Worm (Caenorhabditis elegans): ENCODE data around the gene rfc-1.

DNA sequence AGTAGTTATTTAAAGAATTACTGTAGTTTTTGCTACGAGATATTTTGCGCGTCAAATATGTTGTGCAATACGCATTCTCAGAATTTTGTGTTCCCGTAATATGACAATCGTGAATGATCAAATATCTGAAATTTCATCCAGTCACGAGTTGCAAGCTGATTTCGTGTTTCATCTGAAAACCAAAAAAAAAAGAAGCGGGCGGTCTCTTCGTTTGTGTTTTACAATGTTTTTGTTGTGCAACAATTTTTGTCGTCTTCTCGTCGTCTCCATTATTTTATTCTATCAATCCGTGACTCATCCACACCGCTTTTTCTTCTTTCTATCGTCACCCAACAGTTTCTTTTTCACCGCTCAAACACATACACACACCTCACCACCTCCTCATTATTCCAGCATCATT is 36.1 kb downstream of the rfc-1 start, which contains the start of gene R11H6.4:
- no peak for TF ChIP-seq ama-1 (optimal IDR thresholded peaks at IDR 0.05)
- no peak for TF ChIP-seq ztf-4 (tag; optimal IDR thresholded peaks at IDR 0.05)
- no peak for TF ChIP-seq skn-1 (tag; optimal IDR thresholded peaks at IDR 0.05)
- no peak for TF ChIP-seq pqm-1 (tag; optimal IDR thresholded peaks at IDR 0.05)
- no peak for TF ChIP-seq R02D3.7 (tag; optimal IDR thresholded peaks at IDR 0.05)
- TF ChIP-seq nhr-28 (tag; optimal IDR thresholded peaks at IDR 0.05), result no peak
- TF ChIP-seq lin-39 (tag; optimal IDR thresholded peaks at IDR 0.05), result no peak
- no peak for TF ChIP-seq mdl-1 (tag; optimal IDR thresholded peaks at IDR 0.05)
- no peak for TF ChIP-seq aly-2 (tag; optimal IDR thresholded peaks at IDR 0.05)
- TF ChIP-seq unc-39 (tag; optimal IDR thresholded peaks at IDR 0.05), result no peak
- TF ChIP-seq ztf-11 (tag; optimal IDR thresholded peaks at IDR 0.05), result no peak
- TF ChIP-seq nhr-77 (tag; optimal IDR thresholded peaks at IDR 0.05), result no peak
- TF ChIP-seq mml-1 (tag; optimal IDR thresholded peaks at IDR 0.05), result no peak
- TF ChIP-seq fkh-10 (GFP tag; optimal IDR thresholded peaks at IDR 0.05), result no peak

Measured in whole organism, L3 larva.